Worm (Caenorhabditis elegans) whole organism, L3 larva: ENCODE measurements around the gene C05E11.7.
A peak's percentile ranks its signal among the peaks of the same experiment; 100 is the strongest.

Experiments used
- ceh-16 ChIP-seq: sonication (generic microtip); optimal IDR thresholded peaks from 2 replicates; lab custom pipeline; 2017; ENCODE audit warnings: missing biosample characterization, missing genetic modification characterization
- hmg-11 ChIP-seq: sonication (generic microtip); optimal IDR thresholded peaks from 2 replicates; lab custom pipeline; 2016; ENCODE audit warnings: missing genetic modification characterization, missing compliant biosample characterization

ce11 chrX:4576272-4576671 lies 9.2 kb downstream of the C05E11.7 start:
- TF ChIP-seq ceh-16 (tag; lab: Kevin White, UChicago) (no peak), hmg-11 (tag; lab: Kevin White, UChicago) (peak; percentile 31)
